Fruit fly (Drosophila melanogaster) whole organism, embryonic: ENCODE data around the gene mRpL40.

Experiments
- Adf1 ChIP-seq: fragments of 200-800 bp; sonication (Bioruptor generic); IDR thresholded peaks from 2 replicates; pipeline ENCODE4 v1.3.6; 2022; ENCODE audit warnings: missing biosample characterization, missing genetic modification characterization
- B-H1 ChIP-seq: fragments of 200-800 bp; sonication (Bioruptor generic); IDR thresholded peaks from 3 replicates; pipeline ENCODE4 v1.3.6; 2022; ENCODE audit warnings: missing biosample characterization, missing genetic modification characterization
- B-H2 ChIP-seq: fragments of 200-800 bp; sonication (Bioruptor generic); optimal IDR thresholded peaks from 2 replicates; lab custom pipeline; 2018; ENCODE audit warnings: missing biosample characterization, mild to moderate bottlenecking, missing genetic modification characterization
- Bteb2 ChIP-seq: fragments of 200-800 bp; sonication (Bioruptor generic); optimal IDR thresholded peaks from 2 replicates; lab custom pipeline; 2016; ENCODE audit warnings: missing biosample characterization, missing genetic modification characterization
- CG10267 ChIP-seq: fragments of 200-800 bp; sonication (Bioruptor generic); optimal IDR thresholded peaks from 2 replicates; lab custom pipeline; 2018; ENCODE audit warnings: missing biosample characterization, mild to moderate bottlenecking, missing genetic modification characterization, moderate library complexity
- CG11695 ChIP-seq: fragments of 200-800 bp; sonication (Bioruptor generic); IDR thresholded peaks from 3 replicates; pipeline ENCODE4 v1.3.6; 2022; ENCODE audit warnings: missing biosample characterization, missing genetic modification characterization
- CG12391 ChIP-seq: fragments of 200-800 bp; sonication (Bioruptor generic); optimal IDR thresholded peaks from 3 replicates; lab custom pipeline; 2018; ENCODE audit warnings: missing biosample characterization, mild to moderate bottlenecking, missing genetic modification characterization, moderate library complexity
- CG12659 ChIP-seq: fragments of 200-800 bp; sonication (Bioruptor generic); optimal IDR thresholded peaks from 3 replicates; lab custom pipeline; 2017; ENCODE audit warnings: mild to moderate bottlenecking, missing biosample characterization, missing genetic modification reagents, missing genetic modification characterization
- CG15514 ChIP-seq: fragments of 200-800 bp; sonication (Bioruptor generic); optimal IDR thresholded peaks from 3 replicates; lab custom pipeline; 2017; ENCODE audit warnings: missing biosample characterization, missing genetic modification characterization, mild to moderate bottlenecking, moderate library complexity, missing genetic modification reagents
- CG2120 ChIP-seq: fragments of 200-800 bp; sonication (Bioruptor generic); optimal IDR thresholded peaks from 3 replicates; lab custom pipeline; 2016; ENCODE audit warnings: missing biosample characterization, missing genetic modification characterization
- CG7745 ChIP-seq: fragments of 200-800 bp; sonication (Bioruptor generic); optimal IDR thresholded peaks from 2 replicates; lab custom pipeline; 2018; ENCODE audit warnings: missing biosample characterization, mild to moderate bottlenecking, missing genetic modification characterization, moderate library complexity
- Camta ChIP-seq: fragments of 200-800 bp; sonication (Bioruptor generic); optimal IDR thresholded peaks from 2 replicates; lab custom pipeline; 2016; ENCODE audit warnings: missing biosample characterization, missing genetic modification characterization
- Deaf1 ChIP-seq: fragments of 200-800 bp; optimal IDR thresholded peaks from 3 replicates; lab custom pipeline; 2019; ENCODE audit warnings: missing biosample characterization, mild to moderate bottlenecking, missing genetic modification characterization, moderate library complexity
- Dref ChIP-seq: fragments of 200-800 bp; sonication (Bioruptor generic); IDR thresholded peaks from 2 replicates; pipeline ENCODE4 v1.3.6; 2022; ENCODE audit warnings: missing biosample characterization, missing genetic modification characterization
- Drgx ChIP-seq: fragments of 200-800 bp; sonication (Bioruptor generic); IDR thresholded peaks from 2 replicates; pipeline ENCODE4 v1.3.6; 2022; ENCODE audit warnings: missing biosample characterization, missing genetic modification characterization
- E2f1 ChIP-seq: fragments of 200-800 bp; sonication (Bioruptor generic); IDR thresholded peaks from 2 replicates; pipeline ENCODE4 v1.3.6; 2022; ENCODE audit warnings: missing biosample characterization, missing genetic modification characterization
- E2f2 ChIP-seq: fragments of 200-800 bp; sonication (Bioruptor generic); IDR thresholded peaks from 2 replicates; pipeline ENCODE4 v1.3.6; 2022; ENCODE audit warnings: missing biosample characterization, missing genetic modification characterization
- Fer1 ChIP-seq: fragments of 200-800 bp; sonication (Bioruptor generic); optimal IDR thresholded peaks from 2 replicates; lab custom pipeline; 2017; ENCODE audit warnings: missing biosample characterization, mild to moderate bottlenecking, missing genetic modification characterization
- H2.0 ChIP-seq: fragments of 200-800 bp; sonication (Bioruptor generic); IDR thresholded peaks from 2 replicates; pipeline ENCODE4 v1.3.6; 2022; ENCODE audit warnings: missing biosample characterization, missing genetic modification characterization
- HLH4C ChIP-seq: fragments of 200-800 bp; sonication (Bioruptor generic); IDR thresholded peaks from 3 replicates; pipeline ENCODE4 v1.3.6; 2022; ENCODE audit warnings: missing biosample characterization, missing genetic modification characterization; ENCODE audit not compliant: partially characterized antibody
- Hand ChIP-seq: fragments of 200-800 bp; sonication (Bioruptor generic); optimal IDR thresholded peaks from 2 replicates; lab custom pipeline; 2017; ENCODE audit warnings: mild to moderate bottlenecking, missing biosample characterization, missing genetic modification reagents, missing genetic modification characterization
- HmgZ ChIP-seq: fragments of 200-800 bp; sonication (Bioruptor generic); optimal IDR thresholded peaks from 2 replicates; lab custom pipeline; 2018; ENCODE audit warnings: missing biosample characterization, mild to moderate bottlenecking, missing genetic modification characterization
- Hr3 ChIP-seq: fragments of 200-800 bp; sonication (Bioruptor generic); optimal IDR thresholded peaks from 3 replicates; lab custom pipeline; 2016; ENCODE audit warnings: missing biosample characterization, missing genetic modification characterization
- MBD-R2 ChIP-seq: fragments of 200-800 bp; sonication (Bioruptor generic); IDR thresholded peaks from 2 replicates; pipeline ENCODE4 v1.3.6; 2022; ENCODE audit warnings: missing biosample characterization, missing genetic modification characterization
- MESR4 ChIP-seq: fragments of 200-800 bp; sonication (Bioruptor generic); optimal IDR thresholded peaks from 2 replicates; lab custom pipeline; 2018; ENCODE audit warnings: missing biosample characterization, mild to moderate bottlenecking, missing genetic modification characterization, moderate library complexity
- Med ChIP-seq: fragments of 200-800 bp; sonication (Bioruptor generic); peaks from one replicate; lab custom pipeline; 2016; ENCODE audit warnings: missing biosample characterization, missing genetic modification characterization, mild to moderate bottlenecking, inconsistent platforms, moderate library complexity
- Neu2 ChIP-seq: fragments of 200-800 bp; sonication (Bioruptor generic); optimal IDR thresholded peaks from 3 replicates; lab custom pipeline; 2016; ENCODE audit warnings: missing biosample characterization, missing genetic modification characterization, borderline replicate concordance
- PHDP ChIP-seq: fragments of 200-800 bp; sonication (Bioruptor generic); optimal IDR thresholded peaks from 3 replicates; lab custom pipeline; 2018; ENCODE audit warnings: missing biosample characterization, mild to moderate bottlenecking, missing genetic modification characterization, moderate library complexity
- Side ChIP-seq: fragments of 200-800 bp; sonication (Bioruptor generic); optimal IDR thresholded peaks from 2 replicates; lab custom pipeline; 2016; ENCODE audit warnings: missing biosample characterization, missing genetic modification characterization
- Sin3A ChIP-seq: fragments of >200 bp; optimal IDR thresholded peaks from 2 replicates; lab custom pipeline; 2018
- Six4 ChIP-seq: fragments of 200-800 bp; sonication (Bioruptor generic); optimal IDR thresholded peaks from 2 replicates; lab custom pipeline; 2016; ENCODE audit warnings: missing biosample characterization, missing genetic modification characterization
- Taf1 ChIP-seq: fragments of 200-800 bp; sonication (Bioruptor generic); IDR thresholded peaks from 2 replicates; pipeline ENCODE4 v1.3.6; 2022; ENCODE audit warnings: missing biosample characterization, missing genetic modification characterization
- YL-1 ChIP-seq: fragments of 200-800 bp; sonication (Bioruptor generic); optimal IDR thresholded peaks from 3 replicates; lab custom pipeline; 2017; ENCODE audit warnings: missing biosample characterization, mild to moderate bottlenecking, missing genetic modification characterization
- amos ChIP-seq: fragments of 200-800 bp; sonication (Bioruptor generic); IDR thresholded peaks from 2 replicates; pipeline ENCODE4 v1.3.6; 2022; ENCODE audit warnings: missing biosample characterization, missing genetic modification characterization; ENCODE audit not compliant: partially characterized antibody
- chm ChIP-seq: fragments of 200-800 bp; sonication (Bioruptor generic); IDR thresholded peaks from 2 replicates; pipeline ENCODE4 v1.3.6; 2022; ENCODE audit warnings: missing biosample characterization, missing genetic modification characterization
- dmrt11E ChIP-seq: fragments of 200-800 bp; sonication (Bioruptor generic); optimal IDR thresholded peaks from 3 replicates; lab custom pipeline; 2018; ENCODE audit warnings: missing biosample characterization, mild to moderate bottlenecking, missing genetic modification characterization, moderate library complexity
- ewg ChIP-seq: fragments of 200-800 bp; sonication (Bioruptor generic); optimal IDR thresholded peaks from 3 replicates; lab custom pipeline; 2017; ENCODE audit warnings: mild to moderate bottlenecking, missing biosample characterization, missing genetic modification reagents, missing genetic modification characterization
- gt ChIP-seq: fragments of 200-800 bp; sonication (Bioruptor generic); IDR thresholded peaks from 2 replicates; pipeline ENCODE4 v1.3.6; 2022; ENCODE audit warnings: missing biosample characterization, missing genetic modification characterization
- insv ChIP-seq, 2 experiments: fragments of 200-800 bp; sonication (Bioruptor generic); optimal IDR thresholded peaks; 3 replicates each; lab custom pipeline; 2016 to 2018; ENCODE audit warnings: missing biosample characterization in 2 of 2, missing genetic modification characterization in 2 of 2
- lilli ChIP-seq: fragments of 200-800 bp; sonication (Bioruptor generic); optimal IDR thresholded peaks from 3 replicates; lab custom pipeline; 2016; ENCODE audit warnings: missing biosample characterization, missing genetic modification characterization
- mam ChIP-seq: fragments of 200-800 bp; sonication (Bioruptor generic); optimal IDR thresholded peaks from 3 replicates; lab custom pipeline; 2016; ENCODE audit warnings: missing biosample characterization, missing genetic modification characterization
- pho ChIP-seq: fragments of 200-800 bp; sonication (Bioruptor generic); optimal IDR thresholded peaks from 2 replicates; lab custom pipeline; 2016; ENCODE audit warnings: missing biosample characterization, missing genetic modification characterization
- pum ChIP-seq: fragments of 200-800 bp; sonication (Bioruptor generic); optimal IDR thresholded peaks from 2 replicates; lab custom pipeline; 2016; ENCODE audit warnings: missing biosample characterization, missing genetic modification characterization
- pzg ChIP-seq: fragments of 200-800 bp; sonication (Bioruptor generic); optimal IDR thresholded peaks from 3 replicates; lab custom pipeline; 2018; ENCODE audit warnings: missing biosample characterization, mild to moderate bottlenecking, missing genetic modification characterization, moderate library complexity
- rib ChIP-seq: fragments of 200-800 bp; sonication (Bioruptor generic); IDR thresholded peaks from 2 replicates; pipeline ENCODE4 v1.3.6; 2022; ENCODE audit warnings: missing biosample characterization, missing genetic modification characterization
- sens ChIP-seq: fragments of 200-800 bp; sonication (Bioruptor generic); peaks from one replicate; lab custom pipeline; 2016; ENCODE audit warnings: missing biosample characterization, missing genetic modification characterization
- sens-2 ChIP-seq: fragments of 200-800 bp; sonication (Bioruptor generic); IDR thresholded peaks from 2 replicates; pipeline ENCODE4 v1.3.6; 2022; ENCODE audit warnings: missing biosample characterization, missing genetic modification characterization
- sob ChIP-seq: fragments of 200-800 bp; sonication (Bioruptor generic); IDR thresholded peaks from 2 replicates; pipeline ENCODE4 v1.3.6; 2022; ENCODE audit warnings: missing biosample characterization, missing genetic modification characterization
- ttk ChIP-seq: fragments of 200-800 bp; sonication (Bioruptor generic); IDR thresholded peaks from 2 replicates; pipeline ENCODE4 v2.1.2; 2022; ENCODE audit warnings: missing biosample characterization, missing genetic modification characterization
- wek ChIP-seq: fragments of 200-800 bp; sonication (Bioruptor generic); optimal IDR thresholded peaks from 3 replicates; lab custom pipeline; 2018; ENCODE audit warnings: missing biosample characterization, mild to moderate bottlenecking, missing genetic modification characterization, moderate library complexity
- zfh2 ChIP-seq: fragments of 200-800 bp; sonication (Bioruptor generic); optimal IDR thresholded peaks from 2 replicates; lab custom pipeline; 2016; ENCODE audit warnings: missing biosample characterization, missing genetic modification characterization

Gene mRpL40

DNA sequence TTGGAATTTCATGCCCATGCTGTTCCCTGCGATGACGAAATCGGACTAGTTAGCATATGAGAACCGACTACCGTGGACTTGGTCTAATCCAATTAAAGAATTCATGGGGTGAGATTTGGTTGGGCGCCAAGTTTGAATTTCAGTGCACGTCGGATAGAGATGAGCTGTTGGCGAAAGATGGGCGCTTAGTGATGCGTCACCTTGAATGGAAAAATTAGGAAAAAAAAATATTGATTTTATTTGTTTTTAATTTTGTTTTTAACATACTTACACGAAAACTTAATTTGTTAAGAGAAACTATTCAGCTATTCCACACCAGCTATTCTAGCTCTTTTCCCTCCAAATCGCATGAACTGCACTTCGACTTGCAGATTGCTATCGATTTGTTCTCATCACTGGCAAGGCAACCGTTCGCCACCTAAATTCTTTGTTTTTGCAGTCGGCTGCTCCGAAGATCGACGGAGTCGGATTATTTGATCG, 14.0 kb downstream of the mRpL40 start, which contains the start of the genes ninaG and Sptz (continued):
- TF ChIP-seq H2.0 (GFP tag; lab: Robert Waterston, UW) (peak; percentile 95), sens (GFP tag; lab: Kevin White, UChicago) (peak; percentile 99), pho (peak; percentile 96), CG11695 (GFP tag; lab: Robert Waterston, UW) (peak; percentile 90), dmrt11E (peak; percentile 94), chm (GFP tag; lab: Robert Waterston, UW) (peak; percentile 80), Drgx (GFP tag; lab: Robert Waterston, UW) (peak; percentile 93), Six4 (GFP tag; lab: Kevin White, UChicago) (peak; percentile 91), pum (GFP tag; lab: Kevin White, UChicago) (peak; percentile 96), Camta (GFP tag; lab: Kevin White, UChicago) (peak; percentile 94), ttk (GFP tag; lab: Robert Waterston, UW) (peak; percentile 95)

DNA sequence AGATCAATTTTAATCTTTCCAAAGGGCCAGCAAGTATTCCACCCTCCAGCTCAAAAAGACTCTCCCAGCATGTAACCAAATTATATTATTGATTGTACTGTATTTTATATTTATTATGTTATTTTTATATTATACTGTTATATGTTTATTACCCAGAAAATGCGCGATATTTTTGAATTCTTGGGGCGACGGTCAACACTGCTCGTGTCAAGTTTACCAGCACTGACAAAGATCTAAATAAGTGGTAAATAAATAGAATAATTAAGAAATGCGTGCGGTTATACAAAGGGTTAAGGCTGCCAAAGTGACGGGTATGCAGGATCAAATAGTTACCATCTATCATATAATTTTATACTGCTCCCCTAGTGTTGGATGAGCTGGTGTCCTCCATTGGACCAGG, 22.1 kb downstream of the mRpL40 start, which contains the start of gene Dtd:
TSS of gene Dtd (plus strand) at position 248 of the 400 bp plus-strand sequence.
- no peak for TF ChIP-seq mam (GFP tag; lab: Kevin White, UChicago)
- TF ChIP-seq gt (GFP tag; lab: Robert Waterston, UW): no peak
- no peak for TF ChIP-seq Dref (GFP tag; lab: Robert Waterston, UW)
- peak; percentile 41; the same call in 1 of the 2 replicates for TF ChIP-seq MBD-R2 (GFP tag; lab: Robert Waterston, UW)
- TF ChIP-seq Adf1 (GFP tag; lab: Robert Waterston, UW): no peak
- no peak for TF ChIP-seq amos
- peak; percentile 16; the same call in 1 of the 2 replicates for TF ChIP-seq Taf1 (GFP tag; lab: Robert Waterston, UW)
- TF ChIP-seq E2f2: peak; percentile 86
- no peak for TF ChIP-seq E2f1 (GFP tag; lab: Robert Waterston, UW)
- peak; percentile 25 for TF ChIP-seq pzg (GFP tag; lab: Kevin White, UChicago)
- TF ChIP-seq sens-2 (GFP tag; lab: Robert Waterston, UW): no peak
- TF ChIP-seq MESR4 (GFP tag; lab: Kevin White, UChicago): peak; percentile 27
- no peak for TF ChIP-seq wek
- TF ChIP-seq CG10267: peak; percentile 73
- TF ChIP-seq B-H1 (GFP tag; lab: Robert Waterston, UW): no peak
- no peak for TF ChIP-seq zfh2 (GFP tag; lab: Kevin White, UChicago)
- no peak for TF ChIP-seq insv (GFP tag; optimal IDR thresholded peaks at IDR 0.05; lab: Kevin White, UChicago)
- no peak for TF ChIP-seq Side (GFP tag; lab: Kevin White, UChicago)
- TF ChIP-seq HLH4C: 0 out of 3 replicates have a peak, but pooled peaks have one; percentile 24
- no peak for TF ChIP-seq Neu2 (GFP tag; lab: Kevin White, UChicago)
- TF ChIP-seq Hr3 (GFP tag; lab: Kevin White, UChicago): no peak
- TF ChIP-seq HmgZ (tag; lab: Kevin White, UChicago): peak; percentile 24
- no peak for TF ChIP-seq CG12391 (tag; lab: Kevin White, UChicago)
- TF ChIP-seq rib (GFP tag; lab: Robert Waterston, UW): no peak
- no peak for TF ChIP-seq CG7745 (tag; lab: Kevin White, UChicago)
- peak; percentile 16 for TF ChIP-seq lilli
- TF ChIP-seq CG15514 (GFP tag; lab: Kevin White, UChicago): peak; percentile 1
- TF ChIP-seq B-H2 (GFP tag; lab: Kevin White, UChicago): peak; percentile 28
- peak; percentile 30 for TF ChIP-seq CG2120
- TF ChIP-seq Hand (GFP tag; lab: Kevin White, UChicago): no peak
- 0 out of 2 replicates have a peak, but pooled peaks have one; percentile 8 for TF ChIP-seq sob (GFP tag; lab: Robert Waterston, UW)
- peak; percentile 21 for TF ChIP-seq Fer1 (GFP tag; lab: Kevin White, UChicago)
- no peak for TF ChIP-seq ewg (GFP tag; lab: Kevin White, UChicago)
- no peak for TF ChIP-seq PHDP (tag; lab: Kevin White, UChicago)
- peak; percentile 24 for TF ChIP-seq CG12659
- no peak for TF ChIP-seq Sin3A (lab: Kevin White, UChicago)
- TF ChIP-seq YL-1 (GFP tag; lab: Kevin White, UChicago): peak; percentile 7
- TF ChIP-seq Med (GFP tag; lab: Kevin White, UChicago): peak; percentile 71
- no peak for TF ChIP-seq Bteb2 (GFP tag; lab: Kevin White, UChicago)
- TF ChIP-seq Deaf1 (tag; lab: Kevin White, UChicago): no peak
